Worm (Caenorhabditis elegans): ENCODE measurements around the gene dsl-1.

dsl-1 gene

DNA sequence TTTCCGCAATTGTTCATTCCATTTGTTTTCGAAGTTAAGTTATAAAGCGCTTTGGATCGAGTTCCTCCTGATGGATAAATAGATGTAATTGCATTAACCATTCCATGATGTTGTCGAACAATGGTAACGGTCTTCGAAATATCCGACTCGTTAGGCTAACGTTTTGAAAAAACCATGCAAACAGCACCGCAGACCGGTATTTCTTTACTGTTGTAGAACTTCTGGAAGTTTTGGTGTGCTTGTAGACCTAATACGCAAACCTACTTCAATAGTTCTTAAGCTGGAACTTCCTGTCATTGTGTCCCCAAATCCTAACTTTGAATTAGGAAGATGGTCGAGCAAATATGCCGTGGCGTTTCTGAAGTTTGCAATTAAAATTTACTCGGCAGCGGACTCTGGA, 37.4 kb upstream of the dsl-1 start, which contains the start of gene F38A1.9:
TSS of gene F38A1.9 (minus strand) at position 101 of the 400 bp plus-strand sequence.
- no peak for TF ChIP-seq ceh-58 (GFP tag; IDR thresholded peaks at IDR 0.05)
- TF ChIP-seq sdz-38 (tag; optimal IDR thresholded peaks at IDR 0.05), result no peak
- TF ChIP-seq F55B11.4 (tag; optimal IDR thresholded peaks at IDR 0.05; ENCODE audit: borderline replicate concordance, insufficient read depth), result no peak
- no peak for TF ChIP-seq ZK185.1 (tag; optimal IDR thresholded peaks at IDR 0.05; ENCODE audit: poor library complexity, severe bottlenecking)
- no peak for TF ChIP-seq madf-8 (GFP tag; conservative IDR thresholded peaks at IDR 0.05)
- TF ChIP-seq attf-6 (GFP tag; IDR thresholded peaks at IDR 0.05), result no peak
- no peak for TF ChIP-seq fkh-3 (tag; optimal IDR thresholded peaks at IDR 0.05)
- TF ChIP-seq cebp-2 (GFP tag; IDR thresholded peaks at IDR 0.05), result no peak
- no peak for TF ChIP-seq snpc-1.3 (tag; optimal IDR thresholded peaks at IDR 0.05; ENCODE audit: insufficient read depth)
- TF ChIP-seq T26A5.8 (tag; optimal IDR thresholded peaks at IDR 0.05), result no peak

DNA sequence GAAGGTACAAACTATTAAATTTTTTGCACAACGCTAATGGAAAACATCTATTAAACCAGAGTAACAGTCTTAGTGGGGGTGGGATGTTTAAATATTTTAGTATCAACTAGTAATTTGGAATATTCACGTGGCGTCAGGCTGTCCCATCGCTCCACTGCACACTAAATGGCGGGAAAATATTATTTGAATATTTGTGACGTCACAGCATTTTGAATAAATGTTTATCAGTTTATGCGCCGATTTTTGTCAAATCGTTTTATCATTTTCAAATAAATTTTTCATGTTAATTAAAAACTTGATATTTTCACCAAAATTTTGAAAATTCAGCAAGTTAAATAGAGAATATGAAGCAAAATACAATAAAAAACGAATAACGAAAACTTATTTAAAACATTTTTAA, 35.4 kb upstream of the dsl-1 start, which contains the start of gene F38A1.15:
TSS of gene F38A1.15 (minus strand) at position 101 of the 400 bp plus-strand sequence.
- TF ChIP-seq ekl-4 (GFP tag; IDR thresholded peaks at IDR 0.05) (no peak), sdz-38 (tag; optimal IDR thresholded peaks at IDR 0.05) (no peak), B0035.1 (tag; optimal IDR thresholded peaks at IDR 0.05) (no peak), mcd-1 (GFP tag; IDR thresholded peaks at IDR 0.05) (no peak), cebp-1 (GFP tag; IDR thresholded peaks at IDR 0.05) (no peak), cebp-1 (tag; optimal IDR thresholded peaks at IDR 0.05) (no peak)

DNA sequence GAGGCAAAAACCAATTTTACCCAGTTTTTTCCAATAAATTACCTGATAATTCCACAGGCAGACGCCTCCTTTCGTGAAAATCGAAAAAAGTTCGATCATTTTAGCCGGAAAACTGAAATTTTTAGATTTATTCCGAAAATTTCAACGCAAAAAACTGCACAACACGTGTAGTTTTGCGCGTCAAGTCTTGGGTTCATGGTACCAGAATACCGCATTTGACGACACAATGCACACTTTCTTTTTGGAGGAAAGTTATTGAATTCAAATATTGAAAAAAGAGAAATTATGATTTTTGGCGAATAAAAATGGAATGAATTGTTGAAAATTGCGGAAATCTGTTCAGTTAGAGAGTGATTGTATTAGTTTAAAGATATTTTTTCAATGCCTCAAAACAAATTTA, 31.8 kb upstream of the dsl-1 start, which contains the start of gene F38A1.8:
TSS of gene F38A1.8 (minus strand) at position 167 of the 400 bp plus-strand sequence.
- TF ChIP-seq ama-1 (optimal IDR thresholded peaks at IDR 0.05) (no peak), ama-1 (GFP tag; optimal IDR thresholded peaks at IDR 0.05) (no peak), ztf-6 (GFP tag; IDR thresholded peaks at IDR 0.05) (no peak), pbrm-1 (GFP tag; IDR thresholded peaks at IDR 0.05) (no peak), attf-5 (GFP tag; optimal IDR thresholded peaks at IDR 0.05) (no peak), snpc-3.4 (tag; optimal IDR thresholded peaks at IDR 0.05) (no peak), ceh-91 (GFP tag; IDR thresholded peaks at IDR 0.05) (no peak), lin-40 (tag; optimal IDR thresholded peaks at IDR 0.05) (no peak), F57A8.1 (GFP tag; optimal IDR thresholded peaks at IDR 0.05) (no peak), F55B11.4 (tag; optimal IDR thresholded peaks at IDR 0.05; ENCODE audit: borderline replicate concordance, insufficient read depth) (no peak), lag-1 (GFP tag; IDR thresholded peaks at IDR 0.05) (no peak), snpc-4 (GFP tag; optimal IDR thresholded peaks at IDR 0.05) (no peak), snpc-4 (tag; optimal IDR thresholded peaks at IDR 0.05) (no peak), egl-44 (GFP tag; IDR thresholded peaks at IDR 0.05) (no peak), B0336.3 (GFP tag; IDR thresholded peaks at IDR 0.05) (no peak), B0261.1 (tag; optimal IDR thresholded peaks at IDR 0.05) (no peak), him-1 (tag; optimal IDR thresholded peaks at IDR 0.05) (peak; percentile 45), K12H6.12 (tag; optimal IDR thresholded peaks at IDR 0.05) (no peak), nfya-1 (tag; optimal IDR thresholded peaks at IDR 0.05; ENCODE audit: borderline replicate concordance, insufficient read depth) (no peak), lsy-27 (tag; optimal IDR thresholded peaks at IDR 0.05; ENCODE audit: borderline replicate concordance, insufficient read depth) (no peak), B0035.1 (tag; optimal IDR thresholded peaks at IDR 0.05) (no peak), tbx-9 (tag; optimal IDR thresholded peaks at IDR 0.05; ENCODE audit: borderline replicate concordance) (no peak), F57C9.4 (tag; optimal IDR thresholded peaks at IDR 0.05) (no peak), fkh-3 (tag; optimal IDR thresholded peaks at IDR 0.05) (no peak), rec-8 (tag; optimal IDR thresholded peaks at IDR 0.05) (no peak), egl-18 (GFP tag; IDR thresholded peaks at IDR 0.05) (no peak), sdz-38 (tag; optimal IDR thresholded peaks at IDR 0.05) (no peak), aptf-2 (GFP tag; conservative IDR thresholded peaks at IDR 0.05) (no peak), ceh-100 (GFP tag; IDR thresholded peaks at IDR 0.05) (no peak), madf-10 (tag; optimal IDR thresholded peaks at IDR 0.05) (no peak), sea-2 (GFP tag; IDR thresholded peaks at IDR 0.05) (no peak), lin-54 (GFP tag; optimal IDR thresholded peaks at IDR 0.05) (peak; percentile 56), ets-4 (GFP tag; optimal IDR thresholded peaks at IDR 0.05) (no peak), F23B12.7 (tag; optimal IDR thresholded peaks at IDR 0.05; ENCODE audit: insufficient read depth) (peak; percentile 6)

Data from whole organism, young adult.